Worm (Caenorhabditis elegans) whole organism, L1 larva: ENCODE results near the gene Y69E1A.8.

ENCODE experiments used
- C04F5.9 ChIP-seq: sonication (generic microtip); optimal IDR thresholded peaks from 2 replicates; lab custom pipeline; 2016; ENCODE audit warnings: missing genetic modification characterization, missing compliant biosample characterization
- C16A3.4 ChIP-seq: fragments of 150-350 bp; optimal IDR thresholded peaks from 2 replicates; lab custom pipeline; 2014; ENCODE audit warnings: missing biosample characterization, missing genetic modification characterization
- C34B4.2 ChIP-seq: sonication (generic microtip); optimal IDR thresholded peaks from 2 replicates; lab custom pipeline; 2017; ENCODE audit warnings: mild to moderate bottlenecking, missing genetic modification characterization, missing compliant biosample characterization
- F16B12.6 ChIP-seq: fragments of 150-350 bp; optimal IDR thresholded peaks from 2 replicates; lab custom pipeline; 2014; ENCODE audit warnings: missing biosample characterization, missing genetic modification characterization
- Y116A8C.19 ChIP-seq: sonication (generic microtip); optimal IDR thresholded peaks from 2 replicates; lab custom pipeline; 2016; ENCODE audit warnings: missing compliant biosample characterization, missing genetic modification characterization, borderline replicate concordance
- aha-1 ChIP-seq: fragments of 150-350 bp; optimal IDR thresholded peaks from 2 replicates; lab custom pipeline; 2014; ENCODE audit warnings: missing biosample characterization, missing genetic modification characterization
- ama-1 ChIP-seq: fragments of 150-350 bp; optimal IDR thresholded peaks from 2 replicates; lab custom pipeline; 2014
- blmp-1 ChIP-seq: fragments of 150-350 bp; optimal IDR thresholded peaks from 2 replicates; lab custom pipeline; 2014; ENCODE audit warnings: missing biosample characterization, missing genetic modification characterization
- ceh-88 ChIP-seq: fragments of 200-800 bp; sonication (Bioruptor generic); IDR thresholded peaks from 2 replicates; pipeline ENCODE4 v1.3.6; 2022; ENCODE audit warnings: missing genetic modification characterization, missing compliant biosample characterization
- dpl-1 ChIP-seq, 3 experiments: fragments of 150-350 bp in 2 of 3; sonication (generic microtip) in 1 of 3; optimal IDR thresholded peaks; 2 replicates each; lab custom pipeline; 2014 to 2017; ENCODE audit warnings: missing biosample characterization in 3 of 3, missing genetic modification characterization in 3 of 3, missing genetic modification reagents in 3 of 3
- dsc-1 ChIP-seq: sonication (generic microtip); optimal IDR thresholded peaks from 2 replicates; lab custom pipeline; 2016; ENCODE audit warnings: mild to moderate bottlenecking, missing genetic modification characterization, missing compliant biosample characterization
- efl-3 ChIP-seq: fragments of 200-800 bp; sonication (Bioruptor generic); optimal IDR thresholded peaks from 2 replicates; lab custom pipeline; 2018; ENCODE audit warnings: mild to moderate bottlenecking, missing genetic modification characterization, missing compliant biosample characterization
- fkh-10 ChIP-seq: sonication (generic microtip); optimal IDR thresholded peaks from 2 replicates; lab custom pipeline; 2017; ENCODE audit warnings: missing biosample characterization, missing genetic modification reagents, missing genetic modification characterization
- fkh-4 ChIP-seq: sonication (generic microtip); optimal IDR thresholded peaks from 2 replicates; lab custom pipeline; 2016; ENCODE audit warnings: missing compliant biosample characterization, missing genetic modification characterization, borderline replicate concordance
- fkh-8 ChIP-seq: sonication (generic microtip); optimal IDR thresholded peaks from 2 replicates; lab custom pipeline; 2016; ENCODE audit warnings: mild to moderate bottlenecking, missing genetic modification characterization, missing compliant biosample characterization
- hlh-4 ChIP-seq: sonication (generic microtip); optimal IDR thresholded peaks from 2 replicates; lab custom pipeline; 2016; ENCODE audit warnings: mild to moderate bottlenecking, missing genetic modification characterization, missing compliant biosample characterization
- hpl-2 ChIP-seq: fragments of 150-350 bp; optimal IDR thresholded peaks from 2 replicates; lab custom pipeline; 2014; ENCODE audit warnings: missing biosample characterization, missing genetic modification reagents, missing genetic modification characterization
- irx-1 ChIP-seq: sonication (generic microtip); optimal IDR thresholded peaks from 2 replicates; lab custom pipeline; 2016; ENCODE audit warnings: missing genetic modification characterization, missing compliant biosample characterization
- isw-1 ChIP-seq: fragments of 200-800 bp; sonication (Bioruptor generic); IDR thresholded peaks from 2 replicates; pipeline ENCODE4 v1.3.6; 2022; ENCODE audit warnings: missing genetic modification characterization, missing compliant biosample characterization
- lin-13 ChIP-seq: fragments of 150-350 bp; optimal IDR thresholded peaks from 2 replicates; lab custom pipeline; 2014; ENCODE audit warnings: missing biosample characterization, missing genetic modification reagents, missing genetic modification characterization
- lin-14 ChIP-seq: fragments of 200-800 bp; sonication (Bioruptor generic); optimal IDR thresholded peaks from 2 replicates; lab custom pipeline; 2018; ENCODE audit warnings: mild to moderate bottlenecking, missing genetic modification characterization, moderate library complexity, missing compliant biosample characterization
- lin-35 ChIP-seq, 2 experiments: fragments of 150-350 bp; optimal IDR thresholded peaks; 2 replicates each; lab custom pipeline; 2014; ENCODE audit warnings: missing biosample characterization in 2 of 2, missing genetic modification characterization in 2 of 2, missing genetic modification reagents in 2 of 2
- lin-39 ChIP-seq: fragments of 150-350 bp; optimal IDR thresholded peaks from 2 replicates; lab custom pipeline; 2014; ENCODE audit warnings: missing biosample characterization, missing genetic modification reagents, missing genetic modification characterization
- lir-3 ChIP-seq: sonication (generic microtip); optimal IDR thresholded peaks from 2 replicates; lab custom pipeline; 2016; ENCODE audit warnings: mild to moderate bottlenecking, missing genetic modification characterization, moderate library complexity, missing compliant biosample characterization; ENCODE audit not compliant: poor library complexity
- lsy-2 ChIP-seq, 2 experiments: fragments of 150-350 bp; optimal IDR thresholded peaks; 2 replicates each; lab custom pipeline; 2014; ENCODE audit warnings: missing biosample characterization in 2 of 2, missing genetic modification characterization in 2 of 2
- mdl-1 ChIP-seq, 2 experiments: fragments of 150-350 bp; optimal IDR thresholded peaks; 2 replicates each; lab custom pipeline; 2014 to 2017; ENCODE audit warnings: missing biosample characterization in 2 of 2, missing genetic modification characterization in 2 of 2, inconsistent platforms in 1 of 2
- mep-1 ChIP-seq: fragments of 150-350 bp; optimal IDR thresholded peaks from 2 replicates; lab custom pipeline; 2014; ENCODE audit warnings: missing biosample characterization, missing genetic modification characterization
- nhr-11 ChIP-seq: fragments of 150-350 bp; optimal IDR thresholded peaks from 2 replicates; lab custom pipeline; 2014; ENCODE audit warnings: missing biosample characterization, missing genetic modification characterization
- nhr-12 ChIP-seq: sonication (generic microtip); optimal IDR thresholded peaks from 2 replicates; lab custom pipeline; 2017; ENCODE audit warnings: missing biosample characterization, missing genetic modification characterization
- nhr-19 ChIP-seq: fragments of 200-800 bp; sonication (Bioruptor generic); conservative IDR thresholded peaks from 2 replicates; pipeline ENCODE4 v1.3.6; 2022; ENCODE audit warnings: missing genetic modification characterization, missing compliant biosample characterization
- nhr-20 ChIP-seq: sonication (generic microtip); optimal IDR thresholded peaks from 2 replicates; lab custom pipeline; 2016; ENCODE audit warnings: mild to moderate bottlenecking, missing genetic modification characterization, missing compliant biosample characterization
- nhr-28 ChIP-seq: fragments of 150-350 bp; optimal IDR thresholded peaks from 2 replicates; lab custom pipeline; 2014; ENCODE audit warnings: missing biosample characterization, missing genetic modification characterization
- nhr-71 ChIP-seq: sonication (generic microtip); optimal IDR thresholded peaks from 2 replicates; lab custom pipeline; 2016; ENCODE audit warnings: mild to moderate bottlenecking, missing genetic modification characterization, moderate library complexity, missing compliant biosample characterization
- nhr-77 ChIP-seq: fragments of 150-350 bp; optimal IDR thresholded peaks from 2 replicates; lab custom pipeline; 2014; ENCODE audit warnings: missing biosample characterization, missing genetic modification characterization
- nhr-85 ChIP-seq: sonication (generic microtip); peaks from one replicate; lab custom pipeline; 2016; ENCODE audit warnings: missing genetic modification characterization, inconsistent platforms, missing compliant biosample characterization
- nhr-90 ChIP-seq: sonication (generic microtip); optimal IDR thresholded peaks from 2 replicates; lab custom pipeline; 2016; ENCODE audit warnings: mild to moderate bottlenecking, missing genetic modification characterization, missing compliant biosample characterization; ENCODE audit not compliant: poor library complexity
- pax-3 ChIP-seq: fragments of 200-800 bp; sonication (Bioruptor generic); optimal IDR thresholded peaks from 2 replicates; lab custom pipeline; 2018; ENCODE audit warnings: mild to moderate bottlenecking, missing genetic modification characterization, moderate library complexity, missing compliant biosample characterization
- rnt-1 ChIP-seq: sonication (generic microtip); optimal IDR thresholded peaks from 2 replicates; lab custom pipeline; 2016; ENCODE audit warnings: mild to moderate bottlenecking, missing genetic modification characterization, moderate library complexity, missing compliant biosample characterization
- skn-1 ChIP-seq: fragments of 150-350 bp; optimal IDR thresholded peaks from 2 replicates; lab custom pipeline; 2014; ENCODE audit warnings: missing biosample characterization, missing genetic modification characterization
- snu-23 ChIP-seq: sonication (generic microtip); optimal IDR thresholded peaks from 2 replicates; lab custom pipeline; 2016; ENCODE audit warnings: missing genetic modification characterization, missing compliant biosample characterization
- sptf-1 ChIP-seq: fragments of 150-350 bp; optimal IDR thresholded peaks from 2 replicates; lab custom pipeline; 2014; ENCODE audit warnings: missing biosample characterization, missing genetic modification characterization
- sup-37 ChIP-seq: fragments of 200-800 bp; sonication (Bioruptor generic); optimal IDR thresholded peaks from 2 replicates; lab custom pipeline; 2018; ENCODE audit warnings: mild to moderate bottlenecking, missing genetic modification characterization, missing compliant biosample characterization
- tbx-2 ChIP-seq: sonication (generic microtip); optimal IDR thresholded peaks from 2 replicates; lab custom pipeline; 2016; ENCODE audit warnings: missing genetic modification characterization, missing compliant biosample characterization
- unc-130 ChIP-seq: fragments of 150-350 bp; optimal IDR thresholded peaks from 2 replicates; lab custom pipeline; 2017; ENCODE audit warnings: missing biosample characterization, missing genetic modification characterization, inconsistent platforms
- unc-86 ChIP-seq: sonication (generic microtip); optimal IDR thresholded peaks from 2 replicates; lab custom pipeline; 2016; ENCODE audit warnings: missing genetic modification characterization, missing compliant biosample characterization
- unc-98 ChIP-seq: fragments of 200-800 bp; sonication (Bioruptor generic); IDR thresholded peaks from 2 replicates; pipeline ENCODE4 v1.3.6; 2022; ENCODE audit warnings: missing genetic modification characterization, missing compliant biosample characterization
- vab-15 ChIP-seq: sonication (generic microtip); optimal IDR thresholded peaks from 2 replicates; lab custom pipeline; 2017; ENCODE audit warnings: missing genotype, mild to moderate bottlenecking, missing genetic modification characterization, missing compliant biosample characterization
- xbp-1 ChIP-seq: sonication (generic microtip); optimal IDR thresholded peaks from 2 replicates; lab custom pipeline; 2016; ENCODE audit warnings: missing genetic modification characterization, missing compliant biosample characterization
- ztf-11 ChIP-seq, 2 experiments: sonication (generic microtip); optimal IDR thresholded peaks; 2 replicates each; lab custom pipeline; 2016 to 2017; ENCODE audit warnings: missing genetic modification characterization in 2 of 2, missing biosample characterization in 1 of 2, missing compliant biosample characterization in 1 of 2
- ztf-4 ChIP-seq: fragments of 150-350 bp; optimal IDR thresholded peaks from 2 replicates; lab custom pipeline; 2014; ENCODE audit warnings: missing biosample characterization, missing genetic modification characterization

Gene Y69E1A.8

DNA sequence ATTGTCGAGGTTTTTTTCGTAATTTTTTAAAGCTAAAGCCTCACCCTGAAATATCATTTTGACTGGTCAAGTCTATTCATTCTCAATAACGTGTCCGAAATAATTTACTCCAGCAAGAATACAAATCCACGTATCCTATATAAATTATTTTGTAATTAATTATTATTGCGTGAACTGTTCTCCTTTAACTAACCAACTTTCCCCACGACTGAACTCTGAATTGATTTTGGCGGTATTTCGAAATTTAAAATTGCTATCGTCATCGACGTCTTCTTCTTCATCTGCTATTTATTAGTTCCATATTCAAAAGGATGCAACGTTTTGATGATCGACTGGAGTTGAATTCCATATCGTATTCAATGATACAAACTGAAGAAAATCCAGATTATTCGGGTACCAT is at the start of gene Y69E1A.8, which contains the start of gene aqp-3:
TSS of gene Y69E1A.8 (plus strand) at position 246 of the 400 bp plus-strand sequence.
TSS of gene aqp-3 (minus strand) at position 101 of the 400 bp plus-strand sequence.
- TF ChIP-seq fkh-8 (tag; lab: Kevin White, UChicago) (no peak), nhr-11 (tag; lab: Kevin White, UChicago) (no peak), vab-15 (no peak), aha-1 (tag; lab: Kevin White, UChicago) (no peak), nhr-19 (GFP tag; lab: Robert Waterston, UW) (no peak), ama-1 (no peak), unc-130 (tag; lab: Kevin White, UChicago) (no peak), dpl-1 (GFP tag; optimal IDR thresholded peaks at IDR 0.05; lab: Kevin White, UChicago) (no peak), sptf-1 (tag; lab: Kevin White, UChicago) (no peak), blmp-1 (tag; lab: Kevin White, UChicago) (no peak), lsy-2 (tag; optimal IDR thresholded peaks at IDR 0.05; lab: Kevin White, UChicago) (no peak), hpl-2 (no peak), skn-1 (tag; lab: Kevin White, UChicago) (no peak), nhr-90 (tag; lab: Kevin White, UChicago) (no peak), ztf-4 (no peak), irx-1 (tag; lab: Kevin White, UChicago) (no peak), tbx-2 (tag; lab: Kevin White, UChicago) (no peak), mdl-1 (tag; optimal IDR thresholded peaks at IDR 0.05; lab: Kevin White, UChicago) (no peak), isw-1 (no peak), nhr-28 (no peak)

DNA sequence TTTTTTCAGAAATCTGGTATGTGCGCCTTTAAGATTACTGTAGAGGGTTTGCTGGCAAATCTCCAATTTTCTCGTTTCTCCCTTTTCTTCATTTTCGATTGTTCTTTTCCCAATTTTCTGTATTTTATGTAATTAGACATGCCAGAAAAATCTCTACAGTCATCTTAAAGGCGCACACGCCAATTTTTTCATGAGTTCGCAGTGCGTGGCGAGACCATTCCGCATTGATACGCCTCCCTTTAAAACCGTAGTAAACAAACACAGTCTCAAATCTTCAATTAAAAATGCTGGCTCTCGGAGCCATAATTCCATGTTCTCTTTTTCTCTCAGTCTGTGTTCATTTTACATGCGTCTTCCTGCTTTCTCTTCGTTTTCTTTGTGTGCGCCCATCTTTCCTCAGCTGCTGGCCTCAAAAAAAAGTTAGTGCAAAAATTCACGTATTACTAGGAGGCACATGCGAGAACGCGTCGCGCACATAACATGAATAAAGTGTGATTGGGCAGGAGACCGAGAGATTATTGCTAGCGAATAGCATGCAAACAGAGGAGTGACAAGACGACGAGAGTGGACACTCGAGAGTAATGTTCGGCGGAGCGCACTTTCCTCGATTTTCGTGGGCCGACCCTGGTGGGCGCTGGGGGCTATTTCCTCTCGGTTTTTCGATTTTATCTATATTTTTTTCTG is 47.4 kb upstream of the Y69E1A.8 start:
- no peak for TF ChIP-seq nhr-12 (tag; lab: Kevin White, UChicago)
- peak; percentile 75 for TF ChIP-seq nhr-77 (tag; lab: Kevin White, UChicago)
- peak; percentile 62 for TF ChIP-seq isw-1
- peak; percentile 74 for TF ChIP-seq lin-13
- TF ChIP-seq F16B12.6 = no peak
- TF ChIP-seq lsy-2 (tag; optimal IDR thresholded peaks at IDR 0.05; lab: Kevin White, UChicago) = peak; percentile 70 to 82
- TF ChIP-seq nhr-71 = peak; percentile 91
- peak; percentile 92 for TF ChIP-seq nhr-20 (tag; lab: Kevin White, UChicago)
- TF ChIP-seq mep-1 (tag; lab: Kevin White, UChicago) = peak; percentile 81
- no peak for TF ChIP-seq nhr-28
- TF ChIP-seq lin-39 (tag; lab: Kevin White, UChicago) = peak; percentile 10
- TF ChIP-seq aha-1 (tag; lab: Kevin White, UChicago) = peak; percentile 48
- no peak for TF ChIP-seq C34B4.2 (tag; lab: Kevin White, UChicago)
- TF ChIP-seq xbp-1 (tag; lab: Kevin White, UChicago) = peak; percentile 83
- TF ChIP-seq unc-98 (GFP tag; lab: Robert Waterston, UW) = no peak
- no peak for TF ChIP-seq ztf-11 (tag; optimal IDR thresholded peaks at IDR 0.05; lab: Kevin White, UChicago)
- TF ChIP-seq snu-23 (GFP tag; lab: Kevin White, UChicago) = peak; percentile 91
- TF ChIP-seq hlh-4 (tag; lab: Kevin White, UChicago) = no peak
- no peak for TF ChIP-seq fkh-4
- TF ChIP-seq lir-3 = no peak
- TF ChIP-seq fkh-10 (GFP tag; lab: Kevin White, UChicago) = peak; percentile 5
- peak; percentile 91 for TF ChIP-seq nhr-85 (tag; lab: Kevin White, UChicago)
- TF ChIP-seq irx-1 (tag; lab: Kevin White, UChicago) = peak; percentile 72
- peak; percentile 70 for TF ChIP-seq rnt-1 (tag; lab: Kevin White, UChicago)
- peak; percentile 46; the same call in 1 of the 2 replicates for TF ChIP-seq ceh-88 (GFP tag; lab: Robert Waterston, UW)
- TF ChIP-seq sptf-1 (tag; lab: Kevin White, UChicago) = no peak
- no peak for TF ChIP-seq Y116A8C.19 (tag; lab: Kevin White, UChicago)
- TF ChIP-seq blmp-1 (tag; lab: Kevin White, UChicago) = peak; percentile 19
- TF ChIP-seq C04F5.9 (tag; lab: Kevin White, UChicago) = no peak
- TF ChIP-seq unc-130 (tag; lab: Kevin White, UChicago) = peak; percentile 51
- TF ChIP-seq nhr-19 (GFP tag; lab: Robert Waterston, UW) = peak; percentile 82
- peak; percentile 47 for TF ChIP-seq C16A3.4
- TF ChIP-seq pax-3 (tag; lab: Kevin White, UChicago) = peak; percentile 9
- peak; percentile 99 for TF ChIP-seq lin-14 (GFP tag; lab: Kevin White, UChicago)
- TF ChIP-seq lin-35 (GFP tag; optimal IDR thresholded peaks at IDR 0.05; lab: Kevin White, UChicago) = peak; percentile 72 to 76
- TF ChIP-seq unc-86 (tag; lab: Kevin White, UChicago) = peak; percentile 75
- TF ChIP-seq efl-3 (GFP tag; lab: Kevin White, UChicago) = no peak
- TF ChIP-seq dsc-1 (tag; lab: Kevin White, UChicago) = no peak
- no peak for TF ChIP-seq sup-37 (GFP tag; lab: Kevin White, UChicago)
